Worm (Caenorhabditis elegans): Measurements from ENCODE around the gene lips-9.
A peak's percentile ranks its signal among the peaks of the same experiment; 100 is the strongest.

Gene lips-9

ce11 chrII:12944587-12945126 is 9.5 kb upstream of the lips-9 start (continued):
- 0 out of 2 replicates have a peak, but pooled peaks have one; percentile 80 for TF ChIP-seq ceh-40 (GFP tag; IDR thresholded peaks at IDR 0.05)
- TF ChIP-seq egl-44 (GFP tag; IDR thresholded peaks at IDR 0.05): peak; percentile 95
- TF ChIP-seq B0336.3 (GFP tag; IDR thresholded peaks at IDR 0.05): peak; percentile 100
- TF ChIP-seq egl-18 (GFP tag; IDR thresholded peaks at IDR 0.05): peak; percentile 70; the same call in 1 of the 2 replicates
- TF ChIP-seq ztf-25 (GFP tag; IDR thresholded peaks at IDR 0.05): peak; percentile 91
- peak; percentile 99 for TF ChIP-seq hmg-1.2 (GFP tag; IDR thresholded peaks at IDR 0.05)
- TF ChIP-seq snpc-1.1 (tag; optimal IDR thresholded peaks at IDR 0.05; ENCODE audit: insufficient read depth): peak; percentile 98
- TF ChIP-seq C06A6.2 (GFP tag; conservative IDR thresholded peaks at IDR 0.05): peak; percentile 88
- TF ChIP-seq let-607 (tag; optimal IDR thresholded peaks at IDR 0.05): peak; percentile 81 to 90
- TF ChIP-seq ztf-26 (tag; optimal IDR thresholded peaks at IDR 0.05): peak; percentile 96
- no peak for TF ChIP-seq nfya-1 (tag; optimal IDR thresholded peaks at IDR 0.05; ENCODE audit: borderline replicate concordance, insufficient read depth)
- TF ChIP-seq chd-7 (tag; optimal IDR thresholded peaks at IDR 0.05): peak; percentile 97
- peak; percentile 95 for TF ChIP-seq him-1 (tag; optimal IDR thresholded peaks at IDR 0.05)

ce11 chrII:12942496-12942895 is 7.3 kb upstream of the lips-9 start:
- no peak for TF ChIP-seq K11D2.4 (GFP tag; IDR thresholded peaks at IDR 0.05)
- TF ChIP-seq mes-4 (tag; optimal IDR thresholded peaks at IDR 0.05): no peak

ce11 chrII:12939801-12940200 is 4.6 kb upstream of the lips-9 start, which contains the start of gene arrd-10:
Gene arrd-10 (plus strand): TSS chrII:12940101.
- TF ChIP-seq F39B2.1 (GFP tag; IDR thresholded peaks at IDR 0.05): no peak
- no peak for TF ChIP-seq snpc-4 (GFP tag; optimal IDR thresholded peaks at IDR 0.05)
- TF ChIP-seq snpc-4 (tag; optimal IDR thresholded peaks at IDR 0.05): no peak
- no peak for TF ChIP-seq Y95B8A.8 (GFP tag; IDR thresholded peaks at IDR 0.05)
- no peak for TF ChIP-seq nhr-120 (GFP tag; IDR thresholded peaks at IDR 0.05)
- no peak for TF ChIP-seq ceh-79 (tag; optimal IDR thresholded peaks at IDR 0.05)
- TF ChIP-seq mxl-1 (tag; optimal IDR thresholded peaks at IDR 0.05): no peak
- no peak for TF ChIP-seq fkh-3 (tag; optimal IDR thresholded peaks at IDR 0.05)
- TF ChIP-seq madf-3 (GFP tag; IDR thresholded peaks at IDR 0.05): no peak
- TF ChIP-seq sptf-2 (GFP tag; optimal IDR thresholded peaks at IDR 0.05): no peak
- no peak for TF ChIP-seq attf-5 (GFP tag; optimal IDR thresholded peaks at IDR 0.05)
- TF ChIP-seq egrh-3 (GFP tag; IDR thresholded peaks at IDR 0.05): no peak
- TF ChIP-seq F55B11.4 (tag; optimal IDR thresholded peaks at IDR 0.05; ENCODE audit: borderline replicate concordance, insufficient read depth): no peak

- TF ChIP-seq hmg-1.2 (GFP tag; IDR thresholded peaks at IDR 0.05) (peak; percentile 38; the same call in 1 of the 2 replicates), sptf-2 (GFP tag; optimal IDR thresholded peaks at IDR 0.05) (no peak), sea-2 (GFP tag; IDR thresholded peaks at IDR 0.05) (no peak), die-1 (tag; optimal IDR thresholded peaks at IDR 0.05) (no peak), cebp-1 (GFP tag; IDR thresholded peaks at IDR 0.05) (no peak), cebp-1 (tag; optimal IDR thresholded peaks at IDR 0.05) (peak; percentile 58), ztf-3 (GFP tag; optimal IDR thresholded peaks at IDR 0.05) (no peak), snpc-4 (GFP tag; optimal IDR thresholded peaks at IDR 0.05) (no peak), snpc-4 (tag; optimal IDR thresholded peaks at IDR 0.05) (peak in 1 of 4 experiments; percentile 33)
Observed at ce11 chrII:12939161-12939560, 4.0 kb upstream of the lips-9 start.
